In the genomic region with DNA sequence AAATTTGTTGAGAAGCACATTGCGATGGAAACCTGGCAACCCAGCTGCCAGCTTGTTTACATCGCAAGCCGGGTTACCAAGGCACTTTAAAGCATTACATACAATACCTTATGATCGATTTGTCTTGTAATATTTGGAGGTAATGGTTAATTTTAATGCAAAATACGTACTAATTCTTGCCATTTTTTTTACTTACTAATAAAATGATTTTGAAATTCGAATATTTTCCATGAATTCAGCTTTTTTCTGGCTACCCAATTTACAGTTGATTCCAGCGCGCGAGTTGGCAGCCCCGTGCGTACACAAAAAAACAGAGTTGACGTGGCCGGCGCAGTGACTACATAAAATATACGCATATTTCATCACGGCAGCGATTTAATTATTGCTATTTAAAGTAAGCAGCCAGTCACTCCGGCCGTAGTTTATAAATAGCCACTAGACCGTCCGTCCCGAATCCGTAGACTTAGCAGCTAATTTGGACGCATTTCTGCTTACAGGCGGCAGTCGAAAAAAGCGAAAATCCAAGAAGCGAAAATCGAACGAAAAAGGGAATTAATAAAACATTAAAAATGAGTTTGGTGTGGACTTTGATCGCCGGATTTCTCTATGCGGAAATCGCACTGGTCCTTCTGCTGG, we compare ENCODE assay signal across 1 fruit fly cellular context.
TF ChIP-seq lines count a peak whose summit lies in the region.

A gene (minus strand): TSS at position 270 of the 636 bp plus-strand sequence.
A gene (plus strand): TSS at position 310 of the 636 bp plus-strand sequence.

TF ChIP-seq in whole organism, embryonic, 481 proteins besides CTCF, POLR2A, EP300 and RAD21 (continued from another document):
- TF ChIP-seq dysf (GFP tag; IDR thresholded peaks at IDR 0.05; lab: Robert Waterston, UW) (peak; percentile 90), CG7987 (GFP tag; optimal IDR thresholded peaks at IDR 0.05; lab: Kevin White, UChicago) (peak; percentile 84), lola (GFP tag; optimal IDR thresholded peaks at IDR 0.05; lab: Kevin White, UChicago) (peak in 1 of 3 experiments; percentile 84), CG9817 (tag; optimal IDR thresholded peaks at IDR 0.05; lab: Kevin White, UChicago) (peak; percentile 91), CG6175 (GFP tag; IDR thresholded peaks at IDR 0.05; lab: Robert Waterston, UW) (peak; percentile 66; the same call in 2 of the 3 replicates), cas (GFP tag; IDR thresholded peaks at IDR 0.05; lab: Robert Waterston, UW) (peak; percentile 83), CG12299 (tag; optimal IDR thresholded peaks at IDR 0.05; lab: Kevin White, UChicago) (peak; percentile 87), Asciz (GFP tag; optimal IDR thresholded peaks at IDR 0.05; lab: Kevin White, UChicago) (peak; percentile 69), eyg (GFP tag; optimal IDR thresholded peaks at IDR 0.05; lab: Kevin White, UChicago) (peak; percentile 90), CG10366 (GFP tag; IDR thresholded peaks at IDR 0.05; lab: Robert Waterston, UW) (peak; percentile 88), CG8944 (GFP tag; optimal IDR thresholded peaks at IDR 0.05; lab: Kevin White, UChicago) (peak; percentile 95), p53 (GFP tag; optimal IDR thresholded peaks at IDR 0.05; lab: Kevin White, UChicago) (peak; percentile 77), mam (GFP tag; optimal IDR thresholded peaks at IDR 0.05; lab: Kevin White, UChicago) (peak; percentile 96), zf30C (GFP tag; optimal IDR thresholded peaks at IDR 0.05; lab: Kevin White, UChicago) (peak; percentile 1), PHDP (tag; optimal IDR thresholded peaks at IDR 0.05; lab: Kevin White, UChicago) (peak; percentile 91), sr (GFP tag; IDR thresholded peaks at IDR 0.05; lab: Robert Waterston, UW) (no peak; the same call in 2 of the 3 replicates), her (GFP tag; optimal IDR thresholded peaks at IDR 0.05; lab: Kevin White, UChicago) (peak; percentile 76), E2f1 (GFP tag; IDR thresholded peaks at IDR 0.05; lab: Robert Waterston, UW) (peak; percentile 87), CG32772 (GFP tag; IDR thresholded peaks at IDR 0.05; lab: Robert Waterston, UW) (peak; percentile 83), Elba2 (GFP tag; optimal IDR thresholded peaks at IDR 0.05; lab: Kevin White, UChicago) (peak; percentile 49), CG9609 (GFP tag; optimal IDR thresholded peaks at IDR 0.05; lab: Kevin White, UChicago) (peak; percentile 95), CG17359 (tag; optimal IDR thresholded peaks at IDR 0.05; lab: Kevin White, UChicago) (peak; percentile 87), CG11696 (GFP tag; IDR thresholded peaks at IDR 0.05; lab: Robert Waterston, UW) (peak; percentile 76), Dbx (GFP tag; IDR thresholded peaks at IDR 0.05; lab: Robert Waterston, UW) (peak; percentile 88), CG15514 (GFP tag; optimal IDR thresholded peaks at IDR 0.05; lab: Kevin White, UChicago) (peak; percentile 92)
